Worm (Caenorhabditis elegans) whole organism, late embryonic: Measurements from ENCODE around the gene srw-21.

ENCODE experiments used
- C08G9.2 ChIP-seq: sonication (generic microtip); optimal IDR thresholded peaks from 2 replicates; lab custom pipeline; 2016; ENCODE audit warnings: mild to moderate bottlenecking, missing genetic modification characterization, moderate library complexity, missing compliant biosample characterization
- C38D4.7 ChIP-seq: fragments of 200-800 bp; sonication (Bioruptor generic); optimal IDR thresholded peaks from 2 replicates; lab custom pipeline; 2018; ENCODE audit warnings: mild to moderate bottlenecking, missing genetic modification characterization, moderate library complexity, missing compliant biosample characterization
- ama-1 ChIP-seq: fragments of 150-350 bp; optimal IDR thresholded peaks from 2 replicates; lab custom pipeline; 2014
- ceh-14 ChIP-seq: sonication (generic microtip); optimal IDR thresholded peaks from 2 replicates; lab custom pipeline; 2016; ENCODE audit warnings: missing genotype, missing genetic modification characterization, missing compliant biosample characterization
- ceh-24 ChIP-seq: sonication (generic microtip); optimal IDR thresholded peaks from 2 replicates; lab custom pipeline; 2016; ENCODE audit warnings: mild to moderate bottlenecking, missing genetic modification characterization, missing compliant biosample characterization
- ceh-30 ChIP-seq: fragments of 150-350 bp; optimal IDR thresholded peaks from 2 replicates; lab custom pipeline; 2014; ENCODE audit warnings: missing biosample characterization, missing genetic modification characterization
- ceh-31 ChIP-seq: sonication (generic microtip); optimal IDR thresholded peaks from 2 replicates; lab custom pipeline; 2016; ENCODE audit warnings: missing genetic modification characterization, missing compliant biosample characterization
- ceh-34 ChIP-seq: sonication (generic microtip); optimal IDR thresholded peaks from 2 replicates; lab custom pipeline; 2016; ENCODE audit warnings: mild to moderate bottlenecking, missing genetic modification characterization, missing compliant biosample characterization
- ceh-45 ChIP-seq: fragments of 200-800 bp; sonication (Bioruptor generic); IDR thresholded peaks from 2 replicates; pipeline ENCODE4 v1.3.6; 2022; ENCODE audit warnings: missing genetic modification reagents, missing genetic modification characterization, missing compliant biosample characterization
- ceh-48 ChIP-seq: sonication (generic microtip); optimal IDR thresholded peaks from 2 replicates; lab custom pipeline; 2016; ENCODE audit warnings: missing genetic modification characterization, inconsistent platforms, missing compliant biosample characterization
- ceh-9 ChIP-seq: sonication (generic microtip); optimal IDR thresholded peaks from 2 replicates; lab custom pipeline; 2016; ENCODE audit warnings: mild to moderate bottlenecking, missing genetic modification characterization, inconsistent platforms, missing compliant biosample characterization
- che-1 ChIP-seq: sonication (generic microtip); optimal IDR thresholded peaks from 2 replicates; lab custom pipeline; 2016; ENCODE audit warnings: mild to moderate bottlenecking, missing genetic modification characterization, missing compliant biosample characterization
- dmd-4 ChIP-seq: sonication (generic microtip); optimal IDR thresholded peaks from 2 replicates; lab custom pipeline; 2016; ENCODE audit warnings: borderline replicate concordance, missing genetic modification characterization, missing compliant biosample characterization
- elt-2 ChIP-seq: sonication (generic microtip); optimal IDR thresholded peaks from 2 replicates; lab custom pipeline; 2016; ENCODE audit warnings: missing genetic modification reagents, missing genetic modification characterization, missing compliant biosample characterization
- elt-4 ChIP-seq: sonication (generic microtip); optimal IDR thresholded peaks from 2 replicates; lab custom pipeline; 2016; ENCODE audit warnings: missing genetic modification characterization, missing compliant biosample characterization
- eyg-1 ChIP-seq: sonication (generic microtip); optimal IDR thresholded peaks from 2 replicates; lab custom pipeline; 2016; ENCODE audit warnings: missing genotype, missing genetic modification characterization, missing compliant biosample characterization
- gmeb-2 ChIP-seq: sonication (generic microtip); optimal IDR thresholded peaks from 2 replicates; lab custom pipeline; 2016; ENCODE audit warnings: missing genetic modification characterization, inconsistent platforms, missing compliant biosample characterization
- hlh-13 ChIP-seq: fragments of 200-800 bp; sonication (Bioruptor generic); optimal IDR thresholded peaks from 2 replicates; lab custom pipeline; 2018; ENCODE audit warnings: mild to moderate bottlenecking, missing genetic modification characterization, missing compliant biosample characterization
- hlh-6 ChIP-seq: sonication (generic microtip); optimal IDR thresholded peaks from 2 replicates; lab custom pipeline; 2016; ENCODE audit warnings: missing genotype, missing genetic modification characterization, missing compliant biosample characterization
- hlh-8 ChIP-seq: sonication (generic microtip); optimal IDR thresholded peaks from 2 replicates; lab custom pipeline; 2016; ENCODE audit warnings: missing genotype, missing genetic modification characterization, missing compliant biosample characterization
- lim-6 ChIP-seq: sonication (generic microtip); optimal IDR thresholded peaks from 2 replicates; lab custom pipeline; 2016; ENCODE audit warnings: missing genetic modification characterization, missing compliant biosample characterization
- lin-11 ChIP-seq: fragments of 200-800 bp; sonication (Bioruptor generic); optimal IDR thresholded peaks from 2 replicates; lab custom pipeline; 2018; ENCODE audit warnings: mild to moderate bottlenecking, missing genetic modification characterization, missing compliant biosample characterization
- madf-2 ChIP-seq: sonication (generic microtip); optimal IDR thresholded peaks from 2 replicates; lab custom pipeline; 2017; ENCODE audit warnings: missing genetic modification characterization, missing compliant biosample characterization
- nhr-232 ChIP-seq: sonication (generic microtip); optimal IDR thresholded peaks from 2 replicates; lab custom pipeline; 2016; ENCODE audit warnings: missing genetic modification characterization, missing compliant biosample characterization
- odd-2 ChIP-seq: sonication (generic microtip); optimal IDR thresholded peaks from 2 replicates; lab custom pipeline; 2017; ENCODE audit warnings: antibody characterized with exemption, mild to moderate bottlenecking, missing genetic modification characterization, missing compliant biosample characterization
- pag-3 ChIP-seq: sonication (generic microtip); optimal IDR thresholded peaks from 2 replicates; lab custom pipeline; 2016; ENCODE audit warnings: missing compliant biosample characterization, missing genetic modification characterization, borderline replicate concordance
- pat-9 ChIP-seq: fragments of 200-800 bp; sonication (Bioruptor generic); optimal IDR thresholded peaks from 2 replicates; lab custom pipeline; 2018; ENCODE audit warnings: mild to moderate bottlenecking, missing genetic modification characterization, moderate library complexity, missing compliant biosample characterization
- pax-1 ChIP-seq: fragments of 150-350 bp; optimal IDR thresholded peaks from 2 replicates; lab custom pipeline; 2014; ENCODE audit warnings: missing biosample characterization, missing genetic modification characterization
- pqm-1 ChIP-seq: sonication (generic microtip); optimal IDR thresholded peaks from 2 replicates; lab custom pipeline; 2016; ENCODE audit warnings: missing genetic modification characterization, missing compliant biosample characterization
- rnt-1 ChIP-seq: sonication (generic microtip); optimal IDR thresholded peaks from 2 replicates; lab custom pipeline; 2016; ENCODE audit warnings: missing genetic modification characterization, missing compliant biosample characterization
- sdc-2 ChIP-seq: sonication (generic microtip); optimal IDR thresholded peaks from 2 replicates; lab custom pipeline; 2016; ENCODE audit warnings: missing genotype, missing genetic modification characterization, missing compliant biosample characterization
- sox-2 ChIP-seq: fragments of 200-800 bp; sonication (Bioruptor generic); IDR thresholded peaks from 2 replicates; pipeline ENCODE4 v1.3.6; 2022; ENCODE audit warnings: missing genetic modification reagents, missing genetic modification characterization, missing compliant biosample characterization
- tbx-7 ChIP-seq: sonication (generic microtip); optimal IDR thresholded peaks from 2 replicates; lab custom pipeline; 2016; ENCODE audit warnings: missing genotype, missing genetic modification characterization, missing compliant biosample characterization
- unc-3 ChIP-seq, 2 experiments: fragments of 200-800 bp in 1 of 2; sonication (Bioruptor generic) in 1 of 2; sonication (generic microtip) in 1 of 2; conservative IDR thresholded peaks in 1 of 2; optimal IDR thresholded peaks in 1 of 2; 2 replicates each; pipeline versions ENCODE4 v1.3.6 to Lab custom; 2016 to 2022; ENCODE audit warnings: missing compliant biosample characterization in 2 of 2, missing genetic modification characterization in 2 of 2, missing genetic modification reagents in 1 of 2
- unc-42 ChIP-seq: sonication (generic microtip); optimal IDR thresholded peaks from 2 replicates; lab custom pipeline; 2016; ENCODE audit warnings: missing genotype, missing genetic modification characterization, missing compliant biosample characterization
- unc-55 ChIP-seq: sonication (generic microtip); optimal IDR thresholded peaks from 2 replicates; lab custom pipeline; 2017; ENCODE audit warnings: missing biosample characterization, missing genetic modification reagents, missing genetic modification characterization
- unc-86 ChIP-seq: sonication (generic microtip); optimal IDR thresholded peaks from 2 replicates; lab custom pipeline; 2016; ENCODE audit warnings: missing genetic modification characterization, missing compliant biosample characterization
- zip-5 ChIP-seq: sonication (generic microtip); optimal IDR thresholded peaks from 2 replicates; lab custom pipeline; 2016; ENCODE audit warnings: missing genetic modification characterization, missing compliant biosample characterization

srw-21 gene

DNA sequence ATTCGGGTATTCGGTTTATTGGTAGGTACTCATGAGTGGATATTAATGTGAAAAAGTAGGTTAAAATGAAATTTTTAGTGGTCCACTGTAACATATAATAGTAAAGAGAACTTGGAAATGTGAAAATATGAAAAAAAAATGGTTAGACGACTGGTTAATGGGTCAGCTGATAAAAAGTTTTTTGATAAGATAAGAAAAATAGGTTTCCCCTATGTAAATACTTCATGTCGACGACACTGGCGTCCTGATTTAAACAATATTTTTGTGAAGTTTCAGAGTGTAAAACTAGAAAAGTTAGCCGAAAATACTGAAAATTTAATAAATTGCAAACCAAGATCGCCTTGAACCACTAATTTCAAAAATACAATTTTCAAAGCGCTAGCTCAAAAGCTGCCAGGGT, 45.2 kb downstream of the srw-21 start, which contains the start of gene F21A3.11:
TSS of gene F21A3.11 (minus strand) at position 117 of the 400 bp plus-strand sequence.
- TF ChIP-seq sox-2 (no peak), zip-5 (tag; lab: Kevin White, UChicago) (no peak), elt-2 (tag; lab: Kevin White, UChicago) (peak; percentile 69), hlh-6 (no peak)

DNA sequence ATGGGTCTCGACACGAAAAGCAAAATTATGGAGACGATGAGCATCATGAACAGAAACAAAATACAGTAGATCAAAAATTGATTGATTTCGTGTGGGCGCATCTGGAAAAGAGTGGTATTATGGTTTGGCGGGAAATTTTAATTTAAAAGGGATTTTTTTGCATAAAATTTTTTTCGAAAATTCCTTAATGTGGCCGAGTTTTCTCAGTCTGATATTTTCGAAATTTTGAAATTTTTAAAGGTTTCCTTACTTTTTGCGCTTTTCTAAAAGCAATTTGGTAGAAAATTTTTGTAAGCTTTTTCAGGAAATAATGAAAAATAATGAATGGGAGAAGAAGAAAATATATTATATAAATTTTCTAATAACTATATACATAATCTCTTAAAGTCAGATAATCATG, 46.0 kb downstream of the srw-21 start, which contains the start of gene F21A3.2:
TSS of gene F21A3.2 (minus strand) at position 101 of the 400 bp plus-strand sequence.
- TF ChIP-seq odd-2 (tag; lab: Kevin White, UChicago) (no peak), rnt-1 (tag; lab: Kevin White, UChicago) (no peak), hlh-13 (no peak), pag-3 (no peak), unc-86 (tag; lab: Kevin White, UChicago) (no peak), pax-1 (tag; lab: Kevin White, UChicago) (no peak), che-1 (no peak), unc-55 (no peak), C38D4.7 (no peak), lin-11 (tag; lab: Kevin White, UChicago) (no peak), unc-42 (tag; lab: Kevin White, UChicago) (no peak), sdc-2 (tag; lab: Kevin White, UChicago) (no peak), ama-1 (lab: Kevin White, UChicago) (no peak), pqm-1 (no peak), hlh-6 (no peak), eyg-1 (tag; lab: Kevin White, UChicago) (no peak), dmd-4 (tag; lab: Kevin White, UChicago) (no peak)

DNA sequence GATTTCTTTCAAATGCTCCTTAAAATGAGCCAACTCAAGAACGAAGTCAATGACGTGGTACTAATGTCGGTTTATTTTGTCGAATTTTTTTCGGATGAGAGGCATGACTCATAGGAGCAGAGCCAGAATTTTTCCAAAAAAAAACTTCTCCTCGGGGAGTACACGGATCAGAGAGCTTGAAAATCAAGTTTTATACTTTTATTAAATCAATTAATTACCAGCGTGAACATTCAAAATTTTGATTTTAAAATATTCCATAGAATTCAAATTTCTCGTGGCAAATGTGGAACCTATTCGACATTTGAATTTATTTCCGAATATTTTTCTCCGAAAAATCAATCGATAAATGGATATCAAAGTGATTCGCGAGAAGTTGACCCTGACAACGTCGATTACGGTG, 48.5 kb downstream of the srw-21 start, which contains the start of gene F21A3.4:
TSS of gene F21A3.4 (plus strand) at position 301 of the 400 bp plus-strand sequence.
- TF ChIP-seq lim-6 (tag; lab: Kevin White, UChicago) (no peak), nhr-232 (tag; lab: Kevin White, UChicago) (no peak), ceh-14 (no peak), hlh-8 (tag; lab: Kevin White, UChicago) (no peak), ceh-9 (tag; lab: Kevin White, UChicago) (no peak), ama-1 (lab: Kevin White, UChicago) (no peak), elt-4 (tag; lab: Kevin White, UChicago) (no peak), tbx-7 (tag; lab: Kevin White, UChicago) (no peak), lin-11 (tag; lab: Kevin White, UChicago) (no peak), ceh-30 (no peak), madf-2 (no peak), gmeb-2 (tag; lab: Kevin White, UChicago) (no peak), ceh-31 (tag; lab: Kevin White, UChicago) (no peak), ceh-34 (tag; lab: Kevin White, UChicago) (no peak)

DNA sequence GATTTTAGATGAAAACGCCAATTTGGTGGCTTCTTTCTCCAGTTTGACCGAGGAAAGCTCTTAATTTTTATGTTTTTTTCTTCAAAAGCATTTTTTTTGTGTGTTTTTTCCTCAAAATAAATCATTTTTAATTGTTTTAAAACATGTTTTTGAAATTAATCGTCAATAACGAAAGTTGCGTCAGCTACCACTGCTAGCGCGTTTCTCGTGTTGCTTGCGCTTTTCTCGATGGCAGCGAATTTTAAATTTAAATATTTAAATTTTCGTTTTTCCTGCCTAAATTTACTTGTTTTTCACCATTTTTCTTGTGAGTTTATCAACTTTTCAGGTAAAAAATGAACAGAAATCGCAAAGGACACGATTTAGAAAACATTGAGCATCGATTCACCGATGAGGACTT, 50.1 kb downstream of the srw-21 start, which contains the start of gene prde-1:
TSS of gene prde-1 (plus strand) at position 322 of the 400 bp plus-strand sequence.
- TF ChIP-seq hlh-8 (tag; lab: Kevin White, UChicago), result no peak
- TF ChIP-seq sdc-2 (tag; lab: Kevin White, UChicago), result no peak
- TF ChIP-seq rnt-1 (tag; lab: Kevin White, UChicago), result no peak
- TF ChIP-seq ceh-48, result no peak
- TF ChIP-seq unc-55, result no peak
- TF ChIP-seq unc-3 (GFP tag; conservative IDR thresholded peaks at IDR 0.05; lab: Robert Waterston, UW), result no peak
- no peak for TF ChIP-seq unc-3 (tag; optimal IDR thresholded peaks at IDR 0.05; lab: Kevin White, UChicago)
- no peak for TF ChIP-seq pat-9 (tag; lab: Kevin White, UChicago)
- TF ChIP-seq nhr-232 (tag; lab: Kevin White, UChicago), result no peak
- no peak for TF ChIP-seq gmeb-2 (tag; lab: Kevin White, UChicago)
- TF ChIP-seq ceh-45 (GFP tag; lab: Robert Waterston, UW), result no peak
- no peak for TF ChIP-seq pag-3
- TF ChIP-seq ceh-14, result no peak
- TF ChIP-seq tbx-7 (tag; lab: Kevin White, UChicago), result no peak
- TF ChIP-seq ceh-31 (tag; lab: Kevin White, UChicago), result no peak
- TF ChIP-seq dmd-4 (tag; lab: Kevin White, UChicago), result no peak
- no peak for TF ChIP-seq ceh-24 (tag; lab: Kevin White, UChicago)
- TF ChIP-seq odd-2 (tag; lab: Kevin White, UChicago), result no peak
- no peak for TF ChIP-seq hlh-6
- TF ChIP-seq C08G9.2 (tag; lab: Kevin White, UChicago), result no peak
